Worm (Caenorhabditis elegans): ENCODE data around the gene srv-11.

DNA sequence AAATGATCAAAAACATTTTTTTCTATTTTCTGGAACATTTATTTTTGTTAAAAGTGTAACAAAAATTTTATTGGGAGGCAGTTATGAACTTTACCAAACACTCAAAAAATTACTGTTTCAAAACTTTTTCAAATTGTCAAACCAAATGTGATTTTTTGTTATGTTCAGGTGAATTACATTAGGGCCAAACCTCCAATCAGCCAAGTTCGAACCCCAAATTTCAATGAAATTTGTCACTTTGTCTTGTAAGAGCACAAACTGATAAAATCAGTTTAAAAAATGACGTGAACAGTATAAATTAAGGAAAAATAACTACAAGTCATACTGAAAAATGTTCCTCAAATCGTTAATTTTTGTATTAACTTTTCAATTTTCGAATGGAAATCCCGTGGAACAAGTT, 19.4 kb downstream of the srv-11 start, which contains the start of gene H25K10.1:
- TF ChIP-seq unc-62 (GFP tag; optimal IDR thresholded peaks at IDR 0.05): no peak
- no peak for TF ChIP-seq elt-3 (tag; optimal IDR thresholded peaks at IDR 0.05)
- TF ChIP-seq jun-1 (tag; optimal IDR thresholded peaks at IDR 0.05): no peak
- TF ChIP-seq pha-4 (tag; optimal IDR thresholded peaks at IDR 0.05): no peak
- TF ChIP-seq unc-39 (tag; optimal IDR thresholded peaks at IDR 0.05): no peak
- TF ChIP-seq nhr-11 (tag; optimal IDR thresholded peaks at IDR 0.05): no peak
- no peak for TF ChIP-seq skn-1 (tag; optimal IDR thresholded peaks at IDR 0.05)
